Worm (Caenorhabditis elegans) whole organism, early embryonic: ENCODE measurements around the gene twk-3.

ENCODE experiments used
- B0310.2 ChIP-seq: sonication (generic microtip); optimal IDR thresholded peaks from 2 replicates; lab custom pipeline; 2016; ENCODE audit warnings: mild to moderate bottlenecking, missing genetic modification characterization, missing compliant biosample characterization
- F13C5.2 ChIP-seq: sonication (generic microtip); optimal IDR thresholded peaks from 2 replicates; lab custom pipeline; 2017; ENCODE audit warnings: mild to moderate bottlenecking, missing genetic modification characterization, inconsistent platforms, missing compliant biosample characterization
- aly-1 ChIP-seq: sonication (generic microtip); optimal IDR thresholded peaks from 2 replicates; lab custom pipeline; 2016; ENCODE audit warnings: missing genetic modification characterization, missing compliant biosample characterization
- ama-1 ChIP-seq: fragments of 150-350 bp; optimal IDR thresholded peaks from 2 replicates; lab custom pipeline; 2014
- ceh-13 ChIP-seq: fragments of 200-800 bp; sonication (Bioruptor generic); optimal IDR thresholded peaks from 2 replicates; lab custom pipeline; 2018; ENCODE audit warnings: mild to moderate bottlenecking, missing genetic modification characterization, missing compliant biosample characterization
- ceh-36 ChIP-seq: sonication (generic microtip); optimal IDR thresholded peaks from 2 replicates; lab custom pipeline; 2016; ENCODE audit warnings: missing genetic modification characterization, inconsistent platforms, missing compliant biosample characterization
- ets-7 ChIP-seq: sonication (generic microtip); optimal IDR thresholded peaks from 2 replicates; lab custom pipeline; 2016; ENCODE audit warnings: missing genotype, missing genetic modification characterization, missing compliant biosample characterization
- flt-1 ChIP-seq: fragments of 200-800 bp; sonication (Bioruptor generic); IDR thresholded peaks from 2 replicates; pipeline ENCODE4 v1.3.6; 2022; ENCODE audit warnings: missing genetic modification characterization, missing compliant biosample characterization
- hmbx-1 ChIP-seq: sonication (generic microtip); optimal IDR thresholded peaks from 2 replicates; lab custom pipeline; 2016; ENCODE audit warnings: mild to moderate bottlenecking, missing genetic modification characterization, missing compliant biosample characterization
- hmg-4 ChIP-seq: fragments of 200-800 bp; sonication (Bioruptor generic); optimal IDR thresholded peaks from 2 replicates; lab custom pipeline; 2018; ENCODE audit warnings: mild to moderate bottlenecking, missing genetic modification characterization, missing compliant biosample characterization
- hnd-1 ChIP-seq: sonication (generic microtip); optimal IDR thresholded peaks from 2 replicates; lab custom pipeline; 2016; ENCODE audit warnings: missing genetic modification characterization, missing compliant biosample characterization
- pes-1 ChIP-seq: fragments of 200-800 bp; sonication (Bioruptor generic); IDR thresholded peaks from 2 replicates; pipeline ENCODE4 v1.3.6; 2022; ENCODE audit warnings: missing genetic modification reagents, missing genetic modification characterization, missing compliant biosample characterization
- scrt-1 ChIP-seq: fragments of 200-800 bp; sonication (Bioruptor generic); IDR thresholded peaks from 2 replicates; pipeline ENCODE4 v1.3.6; 2022; ENCODE audit warnings: missing genetic modification characterization, missing compliant biosample characterization
- sea-1 ChIP-seq: fragments of 200-800 bp; sonication (Bioruptor generic); conservative IDR thresholded peaks from 2 replicates; pipeline ENCODE4 v1.3.6; 2022; ENCODE audit warnings: missing genetic modification characterization, missing compliant biosample characterization
- tbx-11 ChIP-seq: fragments of 200-800 bp; sonication (Bioruptor generic); IDR thresholded peaks from 2 replicates; pipeline ENCODE4 v1.3.6; 2022; ENCODE audit warnings: missing genetic modification characterization, missing compliant biosample characterization
- tbx-37 ChIP-seq: fragments of 200-800 bp; sonication (Bioruptor generic); conservative IDR thresholded peaks from 2 replicates; pipeline ENCODE4 v1.3.6; 2022; ENCODE audit warnings: missing genetic modification reagents, missing genetic modification characterization, missing compliant biosample characterization
- tra-4 ChIP-seq: sonication (generic microtip); optimal IDR thresholded peaks from 2 replicates; lab custom pipeline; 2017; ENCODE audit warnings: missing genetic modification characterization, missing compliant biosample characterization

Gene twk-3

ce11 chrII:8212680-8213079 is at the start of gene twk-3:
Gene twk-3 (minus strand): TSS chrII:8212780.
- no peak for TF ChIP-seq ceh-36
- no peak for TF ChIP-seq ets-7
- no peak for TF ChIP-seq ceh-13 (GFP tag; lab: Kevin White, UChicago)
- TF ChIP-seq hmbx-1: no peak
- TF ChIP-seq tbx-11: no peak
- TF ChIP-seq hmg-4 (GFP tag; lab: Kevin White, UChicago): no peak
- TF ChIP-seq ama-1: no peak
- TF ChIP-seq scrt-1 (GFP tag; lab: Robert Waterston, UW): no peak
- no peak for TF ChIP-seq hnd-1 (tag; lab: Kevin White, UChicago)
- TF ChIP-seq aly-1 (tag; lab: Kevin White, UChicago): no peak
- TF ChIP-seq tra-4 (tag; lab: Kevin White, UChicago): no peak
- TF ChIP-seq sea-1: no peak
- TF ChIP-seq pes-1: no peak
- TF ChIP-seq flt-1 (GFP tag; lab: Robert Waterston, UW): no peak
- TF ChIP-seq B0310.2: no peak
- TF ChIP-seq tbx-37: no peak

ce11 chrII:8259674-8260073 is 47.1 kb upstream of the twk-3 start:
- no peak for TF ChIP-seq ceh-13 (GFP tag; lab: Kevin White, UChicago)
- TF ChIP-seq ama-1: no peak
- TF ChIP-seq hmbx-1: no peak
- TF ChIP-seq ceh-36: no peak
- no peak for TF ChIP-seq flt-1 (GFP tag; lab: Robert Waterston, UW)
- TF ChIP-seq aly-1 (tag; lab: Kevin White, UChicago): no peak
- no peak for TF ChIP-seq hnd-1 (tag; lab: Kevin White, UChicago)
- TF ChIP-seq tbx-37: no peak
- no peak for TF ChIP-seq sea-1
- TF ChIP-seq tra-4 (tag; lab: Kevin White, UChicago): no peak
- TF ChIP-seq B0310.2: no peak
- TF ChIP-seq pes-1: no peak
- no peak for TF ChIP-seq F13C5.2
- no peak for TF ChIP-seq hmg-4 (GFP tag; lab: Kevin White, UChicago)
- no peak for TF ChIP-seq tbx-11
- no peak for TF ChIP-seq ets-7

ce11 chrII:8259038-8259437 is 46.5 kb upstream of the twk-3 start, which contains the start of gene F35C11.6:
Gene F35C11.6 (minus strand): TSS chrII:8259138.
- TF ChIP-seq ceh-13 (GFP tag; lab: Kevin White, UChicago): no peak

ce11 chrII:8256013-8256412 is 43.4 kb upstream of the twk-3 start, which contains the start of gene F35C11.7:
Gene F35C11.7 (plus strand): TSS chrII:8256313.
- no peak for TF ChIP-seq flt-1 (GFP tag; lab: Robert Waterston, UW)
- TF ChIP-seq hmg-4 (GFP tag; lab: Kevin White, UChicago): no peak
- no peak for TF ChIP-seq scrt-1 (GFP tag; lab: Robert Waterston, UW)
- no peak for TF ChIP-seq ets-7

- TF ChIP-seq scrt-1 (GFP tag; lab: Robert Waterston, UW) (no peak), hnd-1 (tag; lab: Kevin White, UChicago) (no peak), F13C5.2 (no peak), hmbx-1 (no peak), tra-4 (tag; lab: Kevin White, UChicago) (no peak), ceh-13 (GFP tag; lab: Kevin White, UChicago) (no peak), ama-1 (no peak), aly-1 (tag; lab: Kevin White, UChicago) (no peak), hmg-4 (GFP tag; lab: Kevin White, UChicago) (no peak), flt-1 (GFP tag; lab: Robert Waterston, UW) (no peak), sea-1 (no peak), ets-7 (no peak), B0310.2 (no peak), ceh-36 (no peak), tbx-37 (no peak)
Measured at ce11 chrII:8253160-8253793, 40.7 kb upstream of the twk-3 start, which contains the start of gene F35C11.5. Gene F35C11.5 (plus strand): TSS chrII:8253743.

- TF ChIP-seq tbx-11 (no peak), pes-1 (no peak), B0310.2 (no peak), F13C5.2 (no peak), tra-4 (tag; lab: Kevin White, UChicago) (no peak), hmg-4 (GFP tag; lab: Kevin White, UChicago) (no peak), ets-7 (no peak), scrt-1 (GFP tag; lab: Robert Waterston, UW) (no peak), aly-1 (tag; lab: Kevin White, UChicago) (no peak), hmbx-1 (no peak), ama-1 (no peak), ceh-13 (GFP tag; lab: Kevin White, UChicago) (no peak)
Measured at ce11 chrII:8249710-8250109, 37.1 kb upstream of the twk-3 start.

ce11 chrII:8248745-8249144 is 36.2 kb upstream of the twk-3 start, which contains the start of the genes F35C11.2 and F35C11.4:
Gene F35C11.2 (minus strand): TSS chrII:8248834.
Gene F35C11.4 (plus strand): TSS chrII:8249004.
- TF ChIP-seq ceh-36 (no peak), hmg-4 (GFP tag; lab: Kevin White, UChicago) (no peak), tra-4 (tag; lab: Kevin White, UChicago) (no peak), flt-1 (GFP tag; lab: Robert Waterston, UW) (no peak)

- no peak for TF ChIP-seq ceh-13 (GFP tag; lab: Kevin White, UChicago)
- TF ChIP-seq hmbx-1: no peak
- TF ChIP-seq B0310.2: no peak
- no peak for TF ChIP-seq tbx-37
- TF ChIP-seq flt-1 (GFP tag; lab: Robert Waterston, UW): no peak
- no peak for TF ChIP-seq scrt-1 (GFP tag; lab: Robert Waterston, UW)
- no peak for TF ChIP-seq hmg-4 (GFP tag; lab: Kevin White, UChicago)
- TF ChIP-seq tra-4 (tag; lab: Kevin White, UChicago): no peak
Measured at ce11 chrII:8246476-8246875, 33.9 kb upstream of the twk-3 start, which contains the start of gene F35C11.3. Gene F35C11.3 (plus strand): TSS chrII:8246776.
